Worm (Caenorhabditis elegans) whole organism, late embryonic: ENCODE data around the gene bath-38.

Experiments
- fkh-10 ChIP-seq: fragments of 150-350 bp; optimal IDR thresholded peaks from 2 replicates; lab custom pipeline; 2014; ENCODE audit warnings: missing biosample characterization, missing genetic modification reagents, missing genetic modification characterization
- lin-11 ChIP-seq: fragments of 200-800 bp; sonication (Bioruptor generic); optimal IDR thresholded peaks from 2 replicates; lab custom pipeline; 2018; ENCODE audit warnings: mild to moderate bottlenecking, missing genetic modification characterization, missing compliant biosample characterization
- pha-4 ChIP-seq: fragments of 150-350 bp; optimal IDR thresholded peaks from 2 replicates; lab custom pipeline; 2018; ENCODE audit warnings: missing biosample characterization, missing genetic modification reagents, missing genetic modification characterization
- sdc-2 ChIP-seq: sonication (generic microtip); optimal IDR thresholded peaks from 2 replicates; lab custom pipeline; 2016; ENCODE audit warnings: missing genotype, missing genetic modification characterization, missing compliant biosample characterization

- no peak for TF ChIP-seq pha-4 (tag; lab: Kevin White, UChicago)
- no peak for TF ChIP-seq sdc-2 (tag; lab: Kevin White, UChicago)
- TF ChIP-seq lin-11: no peak
- TF ChIP-seq fkh-10 (GFP tag; lab: Kevin White, UChicago): no peak
Measured at ce11 chrII:9994679-9995078, 50.4 kb downstream of the bath-38 start.
